Worm (Caenorhabditis elegans): ENCODE measurements around the gene ZK105.14.
A peak's percentile ranks its signal among the peaks of the same experiment; 100 is the strongest.

Gene ZK105.14

DNA sequence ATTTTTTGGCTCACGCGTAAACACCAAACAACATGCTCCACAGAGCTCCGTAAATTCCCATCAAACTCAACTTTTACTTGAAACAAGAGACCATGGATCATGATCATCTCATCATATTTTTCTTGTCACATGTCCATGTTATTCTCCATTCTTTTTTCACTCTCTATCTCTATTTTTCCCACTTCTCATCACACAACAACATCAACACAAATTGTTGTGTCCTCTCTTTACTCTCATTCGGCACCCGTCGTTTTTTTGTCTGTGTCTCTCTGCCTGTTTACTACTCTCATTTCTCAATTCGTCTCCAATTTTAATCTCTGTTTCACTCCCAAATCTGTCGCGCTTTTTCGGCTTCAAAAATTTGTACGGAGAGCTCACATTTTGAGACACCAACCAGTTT is 37.4 kb upstream of the ZK105.14 start (continued):
- TF ChIP-seq dsc-1 (tag; optimal IDR thresholded peaks at IDR 0.05), result no peak
- no peak for TF ChIP-seq F16B12.6 (tag; optimal IDR thresholded peaks at IDR 0.05)
- TF ChIP-seq sox-4 (tag; optimal IDR thresholded peaks at IDR 0.05), result no peak
- no peak for TF ChIP-seq ceh-8 (GFP tag; optimal IDR thresholded peaks at IDR 0.05)
- no peak for TF ChIP-seq egl-27 (tag; optimal IDR thresholded peaks at IDR 0.05)
- TF ChIP-seq jun-1 (tag; optimal IDR thresholded peaks at IDR 0.05), result no peak
- no peak for TF ChIP-seq nhr-12 (tag; optimal IDR thresholded peaks at IDR 0.05)
- peak; percentile 56 for TF ChIP-seq lir-3 (tag; optimal IDR thresholded peaks at IDR 0.05; ENCODE audit: poor library complexity)
- TF ChIP-seq vab-15 (tag; optimal IDR thresholded peaks at IDR 0.05), result peak; percentile 72
- peak in 3 of 6 experiments; percentile 7 to 61 (median 26) for TF ChIP-seq elt-3 (tag; optimal IDR thresholded peaks at IDR 0.05)
- TF ChIP-seq ceh-88 (GFP tag; IDR thresholded peaks at IDR 0.05), result peak; percentile 49; the same call in 1 of the 2 replicates
- no peak for TF ChIP-seq ztf-4 (tag; optimal IDR thresholded peaks at IDR 0.05)
- TF ChIP-seq aly-2 (tag; optimal IDR thresholded peaks at IDR 0.05), result no peak
- TF ChIP-seq ceh-82 (tag; optimal IDR thresholded peaks at IDR 0.05), result peak in 1 of 3 experiments; percentile 57
- peak; percentile 58 for TF ChIP-seq nhr-19 (GFP tag; conservative IDR thresholded peaks at IDR 0.05)
- TF ChIP-seq nhr-47 (tag; optimal IDR thresholded peaks at IDR 0.05), result peak; percentile 46
- TF ChIP-seq rnt-1 (tag; optimal IDR thresholded peaks at IDR 0.05), result peak; percentile 61
- TF ChIP-seq Y116A8C.19 (tag; optimal IDR thresholded peaks at IDR 0.05; ENCODE audit: borderline replicate concordance), result no peak
- TF ChIP-seq unc-62 (GFP tag; optimal IDR thresholded peaks at IDR 0.05), result no peak
- peak; percentile 49 for TF ChIP-seq fos-1 (tag; optimal IDR thresholded peaks at IDR 0.05)
- TF ChIP-seq unc-30 (tag; optimal IDR thresholded peaks at IDR 0.05), result no peak
- TF ChIP-seq pag-3 (tag; optimal IDR thresholded peaks at IDR 0.05; ENCODE audit: borderline replicate concordance, insufficient read depth), result no peak
- TF ChIP-seq fkh-4 (tag; optimal IDR thresholded peaks at IDR 0.05; ENCODE audit: borderline replicate concordance), result no peak
- TF ChIP-seq swsn-7 (tag; optimal IDR thresholded peaks at IDR 0.05), result peak; percentile 39
- TF ChIP-seq irx-1 (tag; optimal IDR thresholded peaks at IDR 0.05), result peak; percentile 53
- peak; percentile 49 to 61 for TF ChIP-seq efl-1 (optimal IDR thresholded peaks at IDR 0.05)
- peak; percentile 34 to 93 for TF ChIP-seq efl-1 (GFP tag; optimal IDR thresholded peaks at IDR 0.05 in 1 of 2)
- TF ChIP-seq sptf-1 (tag; optimal IDR thresholded peaks at IDR 0.05), result no peak
- TF ChIP-seq ceh-90 (tag; optimal IDR thresholded peaks at IDR 0.05), result no peak
- no peak; the same call in 1 of the 2 replicates for TF ChIP-seq mab-9 (GFP tag; IDR thresholded peaks at IDR 0.05)
- TF ChIP-seq lin-15B (tag; optimal IDR thresholded peaks at IDR 0.05), result no peak
- no peak for TF ChIP-seq hpl-2 (GFP tag; optimal IDR thresholded peaks at IDR 0.05)
- no peak for TF ChIP-seq skn-1 (tag; optimal IDR thresholded peaks at IDR 0.05)
- TF ChIP-seq nhr-77 (tag; optimal IDR thresholded peaks at IDR 0.05), result no peak
- no peak for TF ChIP-seq nhr-90 (tag; optimal IDR thresholded peaks at IDR 0.05; ENCODE audit: poor library complexity)
- no peak for TF ChIP-seq C04F5.9 (tag; optimal IDR thresholded peaks at IDR 0.05)
- peak; percentile 91 for TF ChIP-seq nhr-85 (tag)
- TF ChIP-seq C34B4.2 (tag; optimal IDR thresholded peaks at IDR 0.05), result no peak
- TF ChIP-seq zag-1 (tag; optimal IDR thresholded peaks at IDR 0.05), result peak; percentile 13
- no peak for TF ChIP-seq efl-3 (GFP tag; optimal IDR thresholded peaks at IDR 0.05)
- TF ChIP-seq elt-2 (tag; optimal IDR thresholded peaks at IDR 0.05), result no peak
- no peak for TF ChIP-seq ces-1 (GFP tag; optimal IDR thresholded peaks at IDR 0.05)
- TF ChIP-seq blmp-1 (tag; optimal IDR thresholded peaks at IDR 0.05), result peak; percentile 83
- TF ChIP-seq unc-98 (GFP tag; IDR thresholded peaks at IDR 0.05), result no peak
- TF ChIP-seq nhr-76 (tag; optimal IDR thresholded peaks at IDR 0.05), result no peak
- TF ChIP-seq unc-130 (tag; optimal IDR thresholded peaks at IDR 0.05), result peak; percentile 44
- no peak for TF ChIP-seq tlp-1 (tag; optimal IDR thresholded peaks at IDR 0.05)
- no peak for TF ChIP-seq ets-5 (GFP tag; IDR thresholded peaks at IDR 0.05)
- TF ChIP-seq fkh-10 (GFP tag; optimal IDR thresholded peaks at IDR 0.05), result peak; percentile 24
- TF ChIP-seq nhr-84 (tag; optimal IDR thresholded peaks at IDR 0.05), result no peak
- no peak for TF ChIP-seq ztf-11 (tag; optimal IDR thresholded peaks at IDR 0.05)
- no peak for TF ChIP-seq sup-37 (GFP tag; optimal IDR thresholded peaks at IDR 0.05)
- TF ChIP-seq alr-1 (tag; optimal IDR thresholded peaks at IDR 0.05; ENCODE audit: borderline replicate concordance), result no peak
- no peak for TF ChIP-seq pqm-1 (tag; optimal IDR thresholded peaks at IDR 0.05)

Data from whole organism, L1 larva.